Worm (Caenorhabditis elegans) whole organism, L2 larva: ENCODE measurements around the gene F11D11.6.

Experiments
- ceh-16 ChIP-seq: fragments of 150-350 bp; optimal IDR thresholded peaks from 2 replicates; lab custom pipeline; 2014; ENCODE audit warnings: missing biosample characterization, missing genetic modification characterization
- crh-2 ChIP-seq: sonication (generic microtip); optimal IDR thresholded peaks from 2 replicates; lab custom pipeline; 2017; ENCODE audit warnings: missing biosample characterization, missing genetic modification characterization
- egl-27 ChIP-seq: sonication (generic microtip); optimal IDR thresholded peaks from 3 replicates; lab custom pipeline; 2017; ENCODE audit warnings: missing biosample characterization, missing genetic modification reagents, missing genetic modification characterization
- lin-13 ChIP-seq: fragments of 150-350 bp; optimal IDR thresholded peaks from 2 replicates; lab custom pipeline; 2014; ENCODE audit warnings: missing biosample characterization, missing genetic modification reagents, missing genetic modification characterization
- lsy-2 ChIP-seq, 2 experiments: fragments of 150-350 bp in 1 of 2; sonication (generic microtip) in 1 of 2; optimal IDR thresholded peaks; 2 replicates each; lab custom pipeline; 2014 to 2017; ENCODE audit warnings: missing biosample characterization in 2 of 2, missing genetic modification characterization in 2 of 2
- mdl-1 ChIP-seq, 2 experiments: fragments of 150-350 bp in 1 of 2; sonication (generic microtip) in 1 of 2; optimal IDR thresholded peaks; 2 replicates each; lab custom pipeline; 2017; ENCODE audit warnings: missing biosample characterization in 2 of 2, missing genetic modification characterization in 2 of 2
- nhr-11 ChIP-seq: fragments of 150-350 bp; optimal IDR thresholded peaks from 2 replicates; lab custom pipeline; 2014; ENCODE audit warnings: missing biosample characterization, missing genetic modification characterization
- nhr-12 ChIP-seq: fragments of 150-350 bp; optimal IDR thresholded peaks from 2 replicates; lab custom pipeline; 2014; ENCODE audit warnings: missing biosample characterization, missing genetic modification characterization
- nhr-237 ChIP-seq: fragments of 150-350 bp; optimal IDR thresholded peaks from 2 replicates; lab custom pipeline; 2014; ENCODE audit warnings: missing biosample characterization, missing genetic modification characterization
- nhr-77 ChIP-seq: fragments of 150-350 bp; optimal IDR thresholded peaks from 2 replicates; lab custom pipeline; 2014; ENCODE audit warnings: missing biosample characterization, missing genetic modification characterization
- unc-39 ChIP-seq: fragments of 150-350 bp; optimal IDR thresholded peaks from 2 replicates; lab custom pipeline; 2014; ENCODE audit warnings: missing biosample characterization, missing genetic modification characterization

DNA sequence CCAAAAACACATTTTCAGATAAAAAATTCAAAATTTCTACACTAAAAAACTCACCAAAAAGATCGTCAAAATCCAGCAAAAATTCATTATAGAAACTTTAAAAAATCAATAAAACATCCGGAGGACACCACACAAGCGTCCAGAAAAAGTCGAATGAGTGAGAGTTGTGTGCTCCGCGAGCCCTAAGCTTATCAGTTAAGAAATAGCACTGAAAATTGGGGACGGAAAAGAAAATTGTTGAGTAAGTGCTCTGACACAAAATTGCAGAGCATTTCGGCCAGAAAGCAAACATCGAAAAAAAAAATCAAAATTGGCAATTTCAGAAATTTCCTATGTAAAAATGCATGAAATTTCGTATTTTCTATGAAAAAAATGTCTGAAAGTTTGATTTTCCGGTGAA lies 15.3 kb downstream of the F11D11.6 start:
- TF ChIP-seq lsy-2 (tag; optimal IDR thresholded peaks at IDR 0.05; lab: Kevin White, UChicago) (no peak), nhr-77 (tag; lab: Kevin White, UChicago) (no peak), unc-39 (tag; lab: Kevin White, UChicago) (no peak), nhr-12 (no peak), nhr-237 (tag; lab: Kevin White, UChicago) (no peak), nhr-11 (tag; lab: Kevin White, UChicago) (no peak), ceh-16 (tag; lab: Kevin White, UChicago) (no peak), crh-2 (tag; lab: Kevin White, UChicago) (no peak), egl-27 (tag; lab: Kevin White, UChicago) (no peak), mdl-1 (tag; optimal IDR thresholded peaks at IDR 0.05; lab: Kevin White, UChicago) (no peak), lin-13 (GFP tag; lab: Kevin White, UChicago) (no peak)
